Fruit fly (Drosophila melanogaster): Measurements from ENCODE around the gene ICA69.

DNA sequence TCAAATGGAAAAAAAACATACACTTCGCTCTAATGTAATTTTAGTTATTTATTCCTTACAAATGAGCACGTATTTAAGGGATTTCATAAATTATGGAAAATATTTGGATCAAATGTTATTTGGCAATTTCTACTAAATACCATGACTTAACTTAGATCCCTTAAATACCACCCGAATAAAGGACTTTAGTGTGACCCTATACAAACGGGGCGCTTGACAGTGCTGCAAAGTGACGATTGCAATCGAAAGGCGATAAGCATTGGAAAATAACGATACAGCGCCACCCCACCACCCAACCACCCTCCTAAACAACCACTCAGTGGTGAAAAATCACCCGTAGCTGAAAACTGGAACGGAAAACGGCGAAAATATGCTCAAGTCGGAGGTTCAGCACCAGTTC, at the start of gene ICA69:
- TF ChIP-seq so (GFP tag; IDR thresholded peaks at IDR 0.05) (no peak), HLH3B (GFP tag; IDR thresholded peaks at IDR 0.05) (no peak)

Measured in whole organism, embryonic.